Worm (Caenorhabditis elegans) whole organism, early embryonic: Measurements from ENCODE around the gene lgc-35.
A peak's percentile ranks its signal among the peaks of the same experiment; 100 is the strongest.

Source experiments
- B0310.2 ChIP-seq: sonication (generic microtip); optimal IDR thresholded peaks from 2 replicates; lab custom pipeline; 2016; ENCODE audit warnings: mild to moderate bottlenecking, missing genetic modification characterization, missing compliant biosample characterization
- F13C5.2 ChIP-seq: sonication (generic microtip); optimal IDR thresholded peaks from 2 replicates; lab custom pipeline; 2017; ENCODE audit warnings: mild to moderate bottlenecking, missing genetic modification characterization, inconsistent platforms, missing compliant biosample characterization
- aly-1 ChIP-seq: sonication (generic microtip); optimal IDR thresholded peaks from 2 replicates; lab custom pipeline; 2016; ENCODE audit warnings: missing genetic modification characterization, missing compliant biosample characterization
- ama-1 ChIP-seq: fragments of 150-350 bp; optimal IDR thresholded peaks from 2 replicates; lab custom pipeline; 2014
- ceh-13 ChIP-seq: fragments of 200-800 bp; sonication (Bioruptor generic); optimal IDR thresholded peaks from 2 replicates; lab custom pipeline; 2018; ENCODE audit warnings: mild to moderate bottlenecking, missing genetic modification characterization, missing compliant biosample characterization
- ceh-36 ChIP-seq: sonication (generic microtip); optimal IDR thresholded peaks from 2 replicates; lab custom pipeline; 2016; ENCODE audit warnings: missing genetic modification characterization, inconsistent platforms, missing compliant biosample characterization
- ets-7 ChIP-seq: sonication (generic microtip); optimal IDR thresholded peaks from 2 replicates; lab custom pipeline; 2016; ENCODE audit warnings: missing genotype, missing genetic modification characterization, missing compliant biosample characterization
- flt-1 ChIP-seq: fragments of 200-800 bp; sonication (Bioruptor generic); IDR thresholded peaks from 2 replicates; pipeline ENCODE4 v1.3.6; 2022; ENCODE audit warnings: missing genetic modification characterization, missing compliant biosample characterization
- hmbx-1 ChIP-seq: sonication (generic microtip); optimal IDR thresholded peaks from 2 replicates; lab custom pipeline; 2016; ENCODE audit warnings: mild to moderate bottlenecking, missing genetic modification characterization, missing compliant biosample characterization
- hmg-4 ChIP-seq: fragments of 200-800 bp; sonication (Bioruptor generic); optimal IDR thresholded peaks from 2 replicates; lab custom pipeline; 2018; ENCODE audit warnings: mild to moderate bottlenecking, missing genetic modification characterization, missing compliant biosample characterization
- hnd-1 ChIP-seq: sonication (generic microtip); optimal IDR thresholded peaks from 2 replicates; lab custom pipeline; 2016; ENCODE audit warnings: missing genetic modification characterization, missing compliant biosample characterization
- pes-1 ChIP-seq: fragments of 200-800 bp; sonication (Bioruptor generic); IDR thresholded peaks from 2 replicates; pipeline ENCODE4 v1.3.6; 2022; ENCODE audit warnings: missing genetic modification reagents, missing genetic modification characterization, missing compliant biosample characterization
- scrt-1 ChIP-seq: fragments of 200-800 bp; sonication (Bioruptor generic); IDR thresholded peaks from 2 replicates; pipeline ENCODE4 v1.3.6; 2022; ENCODE audit warnings: missing genetic modification characterization, missing compliant biosample characterization
- sea-1 ChIP-seq: fragments of 200-800 bp; sonication (Bioruptor generic); conservative IDR thresholded peaks from 2 replicates; pipeline ENCODE4 v1.3.6; 2022; ENCODE audit warnings: missing genetic modification characterization, missing compliant biosample characterization
- tbx-11 ChIP-seq: fragments of 200-800 bp; sonication (Bioruptor generic); IDR thresholded peaks from 2 replicates; pipeline ENCODE4 v1.3.6; 2022; ENCODE audit warnings: missing genetic modification characterization, missing compliant biosample characterization
- tbx-37 ChIP-seq: fragments of 200-800 bp; sonication (Bioruptor generic); conservative IDR thresholded peaks from 2 replicates; pipeline ENCODE4 v1.3.6; 2022; ENCODE audit warnings: missing genetic modification reagents, missing genetic modification characterization, missing compliant biosample characterization
- tra-4 ChIP-seq: sonication (generic microtip); optimal IDR thresholded peaks from 2 replicates; lab custom pipeline; 2017; ENCODE audit warnings: missing genetic modification characterization, missing compliant biosample characterization

Gene lgc-35

DNA sequence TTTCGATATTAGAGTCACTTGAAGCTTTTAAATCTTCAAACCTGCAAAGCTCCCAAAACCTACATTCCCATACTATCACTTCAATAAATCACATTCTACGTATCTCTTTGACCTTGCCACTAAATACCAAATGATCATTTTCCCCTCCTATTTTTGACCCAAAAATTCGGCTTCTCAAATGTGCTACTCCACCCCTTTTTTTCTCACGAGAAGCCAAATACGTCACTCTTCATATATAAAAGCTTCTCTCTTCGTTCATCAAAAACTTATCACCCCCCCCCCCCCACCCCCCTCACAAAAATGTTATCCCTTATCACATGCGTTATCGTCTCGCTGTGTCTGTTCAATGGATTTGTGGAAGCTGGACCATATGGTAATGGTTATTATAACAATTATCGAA is 13.2 kb downstream of the lgc-35 start, which contains the start of gene Y46G5A.38:
Gene Y46G5A.38, plus strand, starts transcription at position 301 of the 400 bp plus-strand sequence.
- TF ChIP-seq hmbx-1 (tag; lab: Kevin White, UChicago) (no peak), aly-1 (tag; lab: Kevin White, UChicago) (no peak), pes-1 (GFP tag; lab: Robert Waterston, UW) (no peak), tbx-37 (GFP tag; lab: Robert Waterston, UW) (no peak), tra-4 (tag; lab: Kevin White, UChicago) (no peak), ceh-13 (GFP tag; lab: Kevin White, UChicago) (no peak), hmg-4 (GFP tag; lab: Kevin White, UChicago) (no peak), sea-1 (GFP tag; lab: Robert Waterston, UW) (no peak), hnd-1 (tag; lab: Kevin White, UChicago) (no peak), F13C5.2 (no peak), scrt-1 (GFP tag; lab: Robert Waterston, UW) (no peak), ama-1 (lab: Kevin White, UChicago) (no peak), ceh-36 (no peak)

ce11 chrII:12824463-12824862 is 15.5 kb downstream of the lgc-35 start:
- TF ChIP-seq ets-7 (tag; lab: Kevin White, UChicago) (no peak), ama-1 (lab: Kevin White, UChicago) (no peak), ceh-36 (peak; percentile 94), pes-1 (GFP tag; lab: Robert Waterston, UW) (peak; percentile 16; the same call in 1 of the 2 replicates)

DNA sequence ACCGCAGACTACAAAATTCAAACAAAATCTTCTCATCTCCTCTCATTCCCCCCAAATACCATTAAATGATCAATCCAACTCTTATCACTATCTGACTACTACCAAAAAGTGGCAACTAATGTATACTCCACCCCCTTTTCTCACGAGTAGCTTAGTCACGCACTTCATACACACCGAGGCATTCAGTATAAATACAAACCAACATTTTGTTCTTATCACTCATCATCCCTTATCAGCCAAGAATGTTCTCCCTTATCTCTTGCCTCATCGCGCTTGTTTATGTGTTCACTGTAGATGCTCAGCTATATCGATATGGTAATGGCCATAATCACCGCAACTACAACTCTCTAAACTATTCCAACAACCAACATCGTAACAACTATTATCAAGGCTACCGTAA is 16.5 kb downstream of the lgc-35 start, which contains the start of gene Y46G5A.36:
Gene Y46G5A.36, plus strand, starts transcription at position 243 of the 400 bp plus-strand sequence.
- TF ChIP-seq B0310.2 (no peak), aly-1 (tag; lab: Kevin White, UChicago) (no peak), tra-4 (tag; lab: Kevin White, UChicago) (no peak), ets-7 (tag; lab: Kevin White, UChicago) (no peak), pes-1 (GFP tag; lab: Robert Waterston, UW) (no peak), ama-1 (lab: Kevin White, UChicago) (no peak), ceh-13 (GFP tag; lab: Kevin White, UChicago) (no peak), scrt-1 (GFP tag; lab: Robert Waterston, UW) (no peak), F13C5.2 (no peak), sea-1 (GFP tag; lab: Robert Waterston, UW) (no peak)

DNA sequence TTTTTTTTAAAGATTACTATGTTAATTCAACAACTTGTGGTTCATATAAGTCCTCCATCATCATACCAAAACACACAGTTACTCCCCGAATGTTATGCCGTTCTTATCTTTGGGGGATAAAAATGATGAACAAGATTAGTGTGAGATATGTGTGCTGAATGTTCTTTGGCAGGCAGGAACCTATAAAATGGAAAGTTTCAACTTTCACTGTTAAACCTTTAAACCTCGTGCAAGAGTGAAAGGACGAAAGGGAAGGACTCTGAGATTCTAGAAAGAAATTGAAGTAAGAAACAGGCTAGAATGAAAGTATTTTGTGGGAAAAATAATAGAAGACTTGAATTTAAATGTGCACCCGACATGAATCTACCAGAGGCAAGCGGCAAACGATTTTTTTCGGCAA is 20.0 kb downstream of the lgc-35 start:
- TF ChIP-seq hmbx-1 (tag; lab: Kevin White, UChicago) = no peak
- TF ChIP-seq tbx-37 (GFP tag; lab: Robert Waterston, UW) = no peak
- TF ChIP-seq pes-1 (GFP tag; lab: Robert Waterston, UW) = no peak
- no peak for TF ChIP-seq scrt-1 (GFP tag; lab: Robert Waterston, UW)
- TF ChIP-seq hmg-4 (GFP tag; lab: Kevin White, UChicago) = no peak
- no peak for TF ChIP-seq F13C5.2
- no peak for TF ChIP-seq ets-7 (tag; lab: Kevin White, UChicago)
- TF ChIP-seq ceh-13 (GFP tag; lab: Kevin White, UChicago) = no peak
- TF ChIP-seq tra-4 (tag; lab: Kevin White, UChicago) = no peak
- TF ChIP-seq ceh-36 = no peak
- TF ChIP-seq B0310.2 = no peak
- TF ChIP-seq tbx-11 (GFP tag; lab: Robert Waterston, UW) = no peak
- TF ChIP-seq sea-1 (GFP tag; lab: Robert Waterston, UW) = no peak
- no peak for TF ChIP-seq flt-1 (GFP tag; lab: Robert Waterston, UW)
- no peak for TF ChIP-seq aly-1 (tag; lab: Kevin White, UChicago)
- TF ChIP-seq ama-1 (lab: Kevin White, UChicago) = no peak
- TF ChIP-seq hnd-1 (tag; lab: Kevin White, UChicago) = no peak

DNA sequence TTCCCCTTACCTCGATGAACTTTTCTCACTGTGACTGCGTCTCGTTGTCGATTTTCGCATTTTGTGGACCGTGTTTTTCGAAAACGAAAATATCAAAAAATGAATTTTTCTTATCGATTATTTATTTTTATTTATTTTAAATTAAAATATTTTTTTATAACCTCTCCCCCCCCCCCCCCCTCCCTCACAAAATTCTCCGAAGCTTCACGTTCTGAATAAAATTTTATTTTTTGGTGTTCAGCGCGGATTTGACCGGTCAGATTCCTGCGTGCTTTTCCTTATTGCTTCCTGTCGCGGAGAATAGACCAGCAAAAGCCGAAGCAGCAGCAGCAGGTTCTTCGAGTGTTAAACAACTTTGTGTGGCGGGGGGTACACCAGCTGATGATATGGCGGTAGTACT is 21.5 kb downstream of the lgc-35 start, which contains the start of gene Y46G5A.22:
Gene Y46G5A.22, minus strand, starts transcription at position 101 of the 400 bp plus-strand sequence.
- TF ChIP-seq hnd-1 (tag; lab: Kevin White, UChicago) (no peak), F13C5.2 (no peak), tbx-11 (GFP tag; lab: Robert Waterston, UW) (no peak), hmbx-1 (tag; lab: Kevin White, UChicago) (no peak), ceh-36 (no peak), hmg-4 (GFP tag; lab: Kevin White, UChicago) (no peak), tbx-37 (GFP tag; lab: Robert Waterston, UW) (no peak), ets-7 (tag; lab: Kevin White, UChicago) (no peak), pes-1 (GFP tag; lab: Robert Waterston, UW) (no peak), sea-1 (GFP tag; lab: Robert Waterston, UW) (no peak), scrt-1 (GFP tag; lab: Robert Waterston, UW) (no peak), ama-1 (lab: Kevin White, UChicago) (no peak), B0310.2 (no peak), ceh-13 (GFP tag; lab: Kevin White, UChicago) (no peak), tra-4 (tag; lab: Kevin White, UChicago) (no peak), flt-1 (GFP tag; lab: Robert Waterston, UW) (no peak), aly-1 (tag; lab: Kevin White, UChicago) (no peak)

DNA sequence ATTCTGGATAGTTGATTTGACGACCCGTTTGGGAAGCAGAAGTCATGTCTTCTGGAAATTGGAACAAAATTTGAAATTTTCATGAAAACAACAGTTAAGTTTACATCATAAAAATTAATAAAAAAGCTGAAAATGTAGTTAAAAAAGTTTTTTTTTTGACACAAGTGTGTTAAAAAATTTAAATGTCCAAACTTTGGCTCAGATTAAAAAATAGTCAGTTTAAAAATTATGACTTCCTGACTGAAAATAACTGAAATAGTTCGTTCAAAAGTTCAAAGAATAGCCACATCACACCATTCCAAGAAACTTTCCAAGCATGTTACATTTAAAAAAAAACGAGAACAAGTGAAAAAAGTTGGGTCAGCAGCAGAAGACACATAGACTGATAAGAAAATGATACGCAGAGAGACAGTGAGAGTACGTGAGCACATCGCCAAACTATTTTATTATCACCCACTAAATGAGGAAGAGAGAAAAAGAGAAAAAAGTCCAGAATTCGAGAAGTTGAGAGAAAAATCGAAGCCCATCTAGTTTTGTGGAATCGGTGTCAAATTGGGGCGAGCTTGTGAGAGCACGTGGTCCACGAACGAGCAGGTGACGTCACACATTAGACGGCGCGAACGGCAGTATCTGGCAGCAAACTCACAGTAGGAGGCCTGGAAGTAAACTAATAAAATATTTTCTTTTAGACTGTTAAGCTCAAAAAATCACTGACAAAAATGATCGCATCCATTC is 23.4 kb downstream of the lgc-35 start, which contains the start of gene acl-7:
Gene acl-7, minus strand, starts transcription at position 51 of the 735 bp plus-strand sequence.
- no peak for TF ChIP-seq B0310.2
- no peak for TF ChIP-seq ama-1 (lab: Kevin White, UChicago)
- TF ChIP-seq ceh-13 (GFP tag; lab: Kevin White, UChicago) = no peak
- no peak for TF ChIP-seq tra-4 (tag; lab: Kevin White, UChicago)
- TF ChIP-seq F13C5.2 = no peak
- TF ChIP-seq pes-1 (GFP tag; lab: Robert Waterston, UW) = no peak
- TF ChIP-seq aly-1 (tag; lab: Kevin White, UChicago) = no peak
- no peak for TF ChIP-seq hmg-4 (GFP tag; lab: Kevin White, UChicago)
- no peak for TF ChIP-seq flt-1 (GFP tag; lab: Robert Waterston, UW)
- no peak for TF ChIP-seq ceh-36
- TF ChIP-seq hmbx-1 (tag; lab: Kevin White, UChicago) = no peak
- TF ChIP-seq sea-1 (GFP tag; lab: Robert Waterston, UW) = no peak
- TF ChIP-seq tbx-37 (GFP tag; lab: Robert Waterston, UW) = no peak
- no peak for TF ChIP-seq scrt-1 (GFP tag; lab: Robert Waterston, UW)
- no peak for TF ChIP-seq hnd-1 (tag; lab: Kevin White, UChicago)
- no peak for TF ChIP-seq tbx-11 (GFP tag; lab: Robert Waterston, UW)
- TF ChIP-seq ets-7 (tag; lab: Kevin White, UChicago) = no peak
